Fruit fly (Drosophila melanogaster): ENCODE results near the gene CG13794.

The CG13794 gene

DNA sequence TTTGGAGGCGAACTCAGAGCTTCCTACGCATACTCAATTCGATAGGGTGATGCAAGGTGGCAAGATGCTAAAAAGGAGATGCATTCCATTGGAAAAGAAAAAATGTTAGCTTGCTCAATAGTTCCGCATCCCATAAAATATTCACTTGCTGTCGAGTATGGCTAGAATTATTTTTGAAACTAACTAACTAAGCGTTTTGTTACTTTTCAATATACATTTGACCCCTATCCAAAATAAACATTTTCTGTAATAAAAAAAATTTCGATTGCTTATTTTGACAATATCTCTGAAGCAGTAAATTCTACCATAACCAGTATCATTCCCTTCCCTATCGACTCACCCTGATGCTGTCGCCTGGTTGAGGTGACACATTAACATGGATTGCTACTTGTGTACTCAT, 19.1 kb downstream of the CG13794 start (continued):
- TF ChIP-seq CG31441 (GFP tag; IDR thresholded peaks at IDR 0.05): no peak
- TF ChIP-seq chn (GFP tag; optimal IDR thresholded peaks at IDR 0.05): no peak
- no peak for TF ChIP-seq dati (GFP tag; IDR thresholded peaks at IDR 0.05)
- no peak for TF ChIP-seq en (GFP tag; optimal IDR thresholded peaks at IDR 0.05)
- TF ChIP-seq Blimp-1 (GFP tag; optimal IDR thresholded peaks at IDR 0.05): no peak
- TF ChIP-seq cato (GFP tag; optimal IDR thresholded peaks at IDR 0.05; ENCODE audit: borderline replicate concordance): no peak
- TF ChIP-seq CG17829 (tag; optimal IDR thresholded peaks at IDR 0.05): no peak
- no peak for TF ChIP-seq unpg (GFP tag; optimal IDR thresholded peaks at IDR 0.05)
- TF ChIP-seq Deaf1 (tag; optimal IDR thresholded peaks at IDR 0.05): no peak
- TF ChIP-seq CG17802 (tag; optimal IDR thresholded peaks at IDR 0.05): no peak
- TF ChIP-seq CG1529 (GFP tag; optimal IDR thresholded peaks at IDR 0.05): no peak
- no peak for TF ChIP-seq CG17359 (tag; optimal IDR thresholded peaks at IDR 0.05)
- no peak for TF ChIP-seq CG33557 (GFP tag; optimal IDR thresholded peaks at IDR 0.05)
- no peak for TF ChIP-seq ewg (GFP tag; optimal IDR thresholded peaks at IDR 0.05)
- no peak for TF ChIP-seq CG18599 (GFP tag; optimal IDR thresholded peaks at IDR 0.05)
- no peak for TF ChIP-seq HmgD (GFP tag; optimal IDR thresholded peaks at IDR 0.05)
- TF ChIP-seq inv (GFP tag; IDR thresholded peaks at IDR 0.05; ENCODE audit: partially characterized antibody): no peak
- TF ChIP-seq CG7271 (tag; optimal IDR thresholded peaks at IDR 0.05): no peak
- TF ChIP-seq ATbp (GFP tag; optimal IDR thresholded peaks at IDR 0.05): no peak
- no peak for TF ChIP-seq otp (GFP tag; IDR thresholded peaks at IDR 0.05)
- TF ChIP-seq CG32532 (GFP tag; IDR thresholded peaks at IDR 0.05): no peak; the same call in 1 of the 2 replicates
- no peak for TF ChIP-seq CG4617 (GFP tag; optimal IDR thresholded peaks at IDR 0.05; ENCODE audit: borderline replicate concordance)
- peak; percentile 3 for TF ChIP-seq HHEX (GFP tag; optimal IDR thresholded peaks at IDR 0.05)
- no peak for TF ChIP-seq CG7786 (GFP tag; optimal IDR thresholded peaks at IDR 0.05)
- TF ChIP-seq CG16779 (GFP tag; IDR thresholded peaks at IDR 0.05): no peak
- no peak for TF ChIP-seq Bteb2 (GFP tag; optimal IDR thresholded peaks at IDR 0.05)
- no peak for TF ChIP-seq luna (GFP tag; optimal IDR thresholded peaks at IDR 0.05)
- no peak for TF ChIP-seq Antp (GFP tag; optimal IDR thresholded peaks at IDR 0.05)
- TF ChIP-seq E2f2 (GFP tag; IDR thresholded peaks at IDR 0.05): no peak
- no peak for TF ChIP-seq sens-2 (GFP tag; IDR thresholded peaks at IDR 0.05)
- TF ChIP-seq D19A (tag; optimal IDR thresholded peaks at IDR 0.05): no peak
- peak; percentile 45 for TF ChIP-seq NfI (GFP tag; optimal IDR thresholded peaks at IDR 0.05)
- no peak for TF ChIP-seq NFAT (GFP tag; IDR thresholded peaks at IDR 0.05)
- no peak for TF ChIP-seq ken (GFP tag; IDR thresholded peaks at IDR 0.05)
- no peak for TF ChIP-seq CG7556 (GFP tag; optimal IDR thresholded peaks at IDR 0.05)
- no peak for TF ChIP-seq CG10979 (tag; optimal IDR thresholded peaks at IDR 0.05)
- no peak for TF ChIP-seq CG8924 (tag; optimal IDR thresholded peaks at IDR 0.05)
- TF ChIP-seq CG4360 (GFP tag; IDR thresholded peaks at IDR 0.05): no peak
- no peak for TF ChIP-seq CG11504 (tag; optimal IDR thresholded peaks at IDR 0.05)
- no peak for TF ChIP-seq CG13624 (GFP tag; optimal IDR thresholded peaks at IDR 0.05)
- no peak for TF ChIP-seq tap (tag; optimal IDR thresholded peaks at IDR 0.05)
- no peak for TF ChIP-seq Fer1 (GFP tag; optimal IDR thresholded peaks at IDR 0.05)
- TF ChIP-seq Scr (GFP tag; IDR thresholded peaks at IDR 0.05; ENCODE audit: partially characterized antibody): no peak
- no peak for TF ChIP-seq Spps (tag; optimal IDR thresholded peaks at IDR 0.05)
- TF ChIP-seq CG16813 (GFP tag; IDR thresholded peaks at IDR 0.05; ENCODE audit: partially characterized antibody): no peak
- no peak for TF ChIP-seq CG3065 (GFP tag; optimal IDR thresholded peaks at IDR 0.05)
- no peak for TF ChIP-seq CG7928 (GFP tag; optimal IDR thresholded peaks at IDR 0.05)
- TF ChIP-seq fd64A (GFP tag; optimal IDR thresholded peaks at IDR 0.05): no peak
- TF ChIP-seq Chrac-16 (GFP tag; optimal IDR thresholded peaks at IDR 0.05): no peak
- no peak for TF ChIP-seq corto (GFP tag; optimal IDR thresholded peaks at IDR 0.05)
- TF ChIP-seq fd3F (GFP tag; optimal IDR thresholded peaks at IDR 0.05): peak; percentile 11

Data from whole organism, embryonic.